Worm (Caenorhabditis elegans) whole organism, mixed stage, embryonic: ENCODE results near the gene elpc-4.

ENCODE experiments used
- ceh-43 ChIP-seq: fragments of 200-800 bp; sonication (Bioruptor generic); optimal IDR thresholded peaks from 2 replicates; lab custom pipeline; 2018; ENCODE audit warnings: mild to moderate bottlenecking, missing genetic modification characterization, moderate library complexity, missing compliant biosample characterization
- mep-1 ChIP-seq: fragments of 150-350 bp; optimal IDR thresholded peaks from 2 replicates; lab custom pipeline; 2017; ENCODE audit warnings: missing biosample characterization, missing genetic modification reagents, missing genetic modification characterization, inconsistent platforms
- nhr-237 ChIP-seq: fragments of 150-350 bp; optimal IDR thresholded peaks from 2 replicates; lab custom pipeline; 2014; ENCODE audit warnings: missing biosample characterization, missing genetic modification characterization
- snpc-4 ChIP-seq: fragments of 150-350 bp; optimal IDR thresholded peaks from 2 replicates; lab custom pipeline; 2014; ENCODE audit warnings: missing biosample characterization, missing genetic modification characterization
- ztf-11 ChIP-seq: fragments of 150-350 bp; optimal IDR thresholded peaks from 2 replicates; lab custom pipeline; 2014; ENCODE audit warnings: missing biosample characterization, missing genetic modification characterization

DNA sequence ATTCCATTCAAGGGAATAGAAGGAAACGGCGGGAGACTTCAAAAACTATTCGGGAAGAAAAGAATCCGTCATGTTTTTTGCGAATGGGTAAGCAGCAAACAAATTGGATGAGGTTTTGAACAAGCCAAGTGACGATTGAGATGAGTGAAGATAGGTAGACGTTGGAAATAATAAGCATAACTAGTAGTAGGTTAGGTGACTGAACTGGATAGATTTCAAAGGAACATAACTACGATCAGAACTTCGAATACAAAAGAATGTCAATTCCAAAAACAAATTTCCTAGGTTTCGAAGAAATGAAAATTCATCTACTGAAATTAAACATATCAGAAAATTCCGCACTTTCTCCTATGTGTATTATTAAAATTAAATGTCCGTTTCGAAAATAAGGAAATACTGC lies 9.2 kb upstream of the elpc-4 start:
- TF ChIP-seq mep-1 (no peak), ceh-43 (GFP tag; lab: Kevin White, UChicago) (no peak), ztf-11 (tag; lab: Kevin White, UChicago) (no peak), nhr-237 (tag; lab: Kevin White, UChicago) (no peak), snpc-4 (tag; lab: Kevin White, UChicago) (no peak)
